Worm (Caenorhabditis elegans) whole organism, early embryonic: ENCODE measurements around the gene C07A4.3.

Experiments
- B0310.2 ChIP-seq: sonication (generic microtip); optimal IDR thresholded peaks from 2 replicates; lab custom pipeline; 2016; ENCODE audit warnings: mild to moderate bottlenecking, missing genetic modification characterization, missing compliant biosample characterization
- ama-1 ChIP-seq: fragments of 150-350 bp; optimal IDR thresholded peaks from 2 replicates; lab custom pipeline; 2014
- hnd-1 ChIP-seq: sonication (generic microtip); optimal IDR thresholded peaks from 2 replicates; lab custom pipeline; 2016; ENCODE audit warnings: missing genetic modification characterization, missing compliant biosample characterization

DNA sequence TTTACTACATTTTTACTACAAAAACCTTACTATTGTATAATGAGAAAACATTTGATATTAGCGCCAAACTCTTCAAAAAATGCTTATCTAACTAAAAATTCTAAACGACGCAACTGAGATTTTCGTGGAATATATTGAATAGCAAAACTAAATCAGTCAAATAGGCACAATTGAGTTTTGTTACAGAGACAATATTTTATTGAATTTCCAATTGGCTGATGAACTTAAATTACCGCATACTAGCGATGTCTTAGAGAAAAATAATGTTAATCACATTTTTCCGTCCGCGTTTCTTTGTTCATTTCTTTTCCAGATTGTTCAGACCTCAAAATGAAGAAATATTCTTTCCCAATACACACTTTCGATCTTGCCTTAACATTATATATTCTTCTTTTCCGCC lies 12.3 kb upstream of the C07A4.3 start:
- TF ChIP-seq ama-1 (no peak), hnd-1 (tag; lab: Kevin White, UChicago) (no peak), B0310.2 (tag; lab: Kevin White, UChicago) (no peak)
